Worm (Caenorhabditis elegans) whole organism, L4 larva: ENCODE data around the gene col-116.

Experiments
- D1046.2 ChIP-seq: fragments of 200-800 bp; sonication (Bioruptor generic); IDR thresholded peaks from 2 replicates; pipeline ENCODE4 v1.3.6; 2022; ENCODE audit warnings: missing genetic modification characterization, missing compliant biosample characterization
- F10B5.3 ChIP-seq: sonication (generic microtip); optimal IDR thresholded peaks from 2 replicates; lab custom pipeline; 2016; ENCODE audit warnings: mild to moderate bottlenecking, missing genetic modification characterization, missing compliant biosample characterization
- F26F4.8 ChIP-seq: fragments of 200-800 bp; sonication (Bioruptor generic); conservative IDR thresholded peaks from 2 replicates; pipeline ENCODE4 v1.3.6; 2022; ENCODE audit warnings: missing genetic modification characterization, missing compliant biosample characterization
- F44E2.7 ChIP-seq: fragments of 200-800 bp; sonication (Bioruptor generic); IDR thresholded peaks from 2 replicates; pipeline ENCODE4 v2.1.2; 2022; ENCODE audit warnings: missing genetic modification characterization, missing compliant biosample characterization
- T26A8.4 ChIP-seq: fragments of 200-800 bp; sonication (Bioruptor generic); IDR thresholded peaks from 2 replicates; pipeline ENCODE4 v1.3.6; 2022; ENCODE audit warnings: missing genetic modification characterization, missing compliant biosample characterization
- Y5F2A.4 ChIP-seq: fragments of 200-800 bp; sonication (Bioruptor generic); optimal IDR thresholded peaks from 2 replicates; lab custom pipeline; 2018; ENCODE audit warnings: mild to moderate bottlenecking, missing genetic modification characterization, missing compliant biosample characterization
- aha-1 ChIP-seq: fragments of 150-350 bp; peaks from one replicate; lab custom pipeline; 2014; ENCODE audit warnings: missing biosample characterization, missing genetic modification characterization
- ama-1 ChIP-seq: fragments of 150-350 bp; optimal IDR thresholded peaks from 2 replicates; lab custom pipeline; 2014; ENCODE audit warnings: inconsistent platforms, mixed read lengths
- arid-1 ChIP-seq: fragments of 200-800 bp; sonication (Bioruptor generic); conservative IDR thresholded peaks from 2 replicates; pipeline ENCODE4 v1.3.6; 2022; ENCODE audit warnings: missing genetic modification reagents, missing genetic modification characterization, missing compliant biosample characterization
- attf-4 ChIP-seq: sonication (generic microtip); optimal IDR thresholded peaks from 3 replicates; lab custom pipeline; 2017; ENCODE audit warnings: missing biosample characterization, missing genetic modification characterization
- ceh-32 ChIP-seq: sonication (generic microtip); optimal IDR thresholded peaks from 2 replicates; lab custom pipeline; 2016; ENCODE audit warnings: mild to moderate bottlenecking, missing genetic modification characterization, missing compliant biosample characterization; ENCODE audit not compliant: poor library complexity
- ceh-62 ChIP-seq: sonication (generic microtip); optimal IDR thresholded peaks from 2 replicates; lab custom pipeline; 2017; ENCODE audit warnings: missing biosample characterization, missing genetic modification characterization
- ces-1 ChIP-seq: fragments of 150-350 bp; sonication (generic microtip); optimal IDR thresholded peaks from 4 replicates; lab custom pipeline; 2014; ENCODE audit warnings: missing biosample characterization, missing genetic modification reagents, missing genetic modification characterization
- daf-16 ChIP-seq, 3 experiments: sonication (generic microtip); optimal IDR thresholded peaks; 2 replicates each; lab custom pipeline; 2016 to 2017; ENCODE audit warnings: missing genetic modification characterization in 3 of 3, missing genetic modification reagents in 3 of 3, mild to moderate bottlenecking in 2 of 3, missing compliant biosample characterization in 2 of 3, missing biosample characterization in 1 of 3, moderate library complexity in 1 of 3
- dpl-1 ChIP-seq: fragments of 150-350 bp; optimal IDR thresholded peaks from 2 replicates; lab custom pipeline; 2014; ENCODE audit warnings: missing biosample characterization, missing genetic modification reagents, missing genetic modification characterization
- duxl-1 ChIP-seq: sonication (generic microtip); optimal IDR thresholded peaks from 2 replicates; lab custom pipeline; 2016; ENCODE audit warnings: mild to moderate bottlenecking, missing genetic modification characterization, moderate library complexity, missing compliant biosample characterization; ENCODE audit not compliant: poor library complexity
- fkh-10 ChIP-seq: fragments of 150-350 bp; optimal IDR thresholded peaks from 2 replicates; lab custom pipeline; 2014; ENCODE audit warnings: missing biosample characterization, missing genetic modification reagents, missing genetic modification characterization
- fos-1 ChIP-seq: fragments of 150-350 bp; optimal IDR thresholded peaks from 2 replicates; lab custom pipeline; 2014; ENCODE audit warnings: missing biosample characterization, missing genetic modification characterization
- hif-1 ChIP-seq, 2 experiments: sonication (generic microtip); optimal IDR thresholded peaks; 2 replicates each; lab custom pipeline; 2016 to 2017; ENCODE audit warnings: missing compliant biosample characterization in 2 of 2, missing genetic modification characterization in 2 of 2, missing genetic modification reagents in 2 of 2, missing genotype in 2 of 2, mild to moderate bottlenecking in 1 of 2
- hlh-11 ChIP-seq: fragments of 200-800 bp; sonication (Bioruptor generic); optimal IDR thresholded peaks from 2 replicates; lab custom pipeline; 2018; ENCODE audit warnings: mild to moderate bottlenecking, missing genetic modification characterization, missing compliant biosample characterization
- hlh-30 ChIP-seq: sonication (generic microtip); optimal IDR thresholded peaks from 2 replicates; lab custom pipeline; 2017; ENCODE audit warnings: antibody characterized with exemption, mild to moderate bottlenecking, missing genetic modification characterization, missing compliant biosample characterization; ENCODE audit not compliant: insufficient read depth
- hmg-1.1 ChIP-seq: fragments of 200-800 bp; sonication (Bioruptor generic); IDR thresholded peaks from 2 replicates; pipeline ENCODE4 v1.3.6; 2022; ENCODE audit warnings: missing genetic modification reagents, missing genetic modification characterization, missing compliant biosample characterization
- jun-1 ChIP-seq: fragments of 150-350 bp; optimal IDR thresholded peaks from 2 replicates; lab custom pipeline; 2014; ENCODE audit warnings: missing biosample characterization, missing genetic modification reagents, missing genetic modification characterization
- lim-7 ChIP-seq: fragments of 200-800 bp; sonication (Bioruptor generic); IDR thresholded peaks from 2 replicates; pipeline ENCODE4 v1.3.6; 2022; ENCODE audit warnings: missing genetic modification characterization, missing compliant biosample characterization
- lin-13 ChIP-seq: fragments of 150-350 bp; optimal IDR thresholded peaks from 2 replicates; lab custom pipeline; 2014; ENCODE audit warnings: missing biosample characterization, missing genetic modification reagents, missing genetic modification characterization
- lin-29 ChIP-seq: fragments of 200-800 bp; sonication (Bioruptor generic); IDR thresholded peaks from 2 replicates; pipeline ENCODE4 v1.3.6; 2022; ENCODE audit warnings: missing genetic modification reagents, missing genetic modification characterization, missing compliant biosample characterization
- lin-39 ChIP-seq: fragments of 150-350 bp; optimal IDR thresholded peaks from 2 replicates; lab custom pipeline; 2014; ENCODE audit warnings: missing biosample characterization, missing genetic modification reagents, missing genetic modification characterization
- lir-3 ChIP-seq: sonication (generic microtip); optimal IDR thresholded peaks from 2 replicates; lab custom pipeline; 2016; ENCODE audit warnings: mild to moderate bottlenecking, missing genetic modification characterization, missing compliant biosample characterization
- madf-5 ChIP-seq, 2 experiments: fragments of 200-800 bp; sonication (Bioruptor generic); IDR thresholded peaks; 2 replicates each; pipeline ENCODE4 v1.3.6; 2022; ENCODE audit warnings: missing compliant biosample characterization in 2 of 2, missing genetic modification characterization in 2 of 2
- mxl-3 ChIP-seq: fragments of 200-800 bp; sonication (Bioruptor generic); optimal IDR thresholded peaks from 2 replicates; lab custom pipeline; 2018; ENCODE audit warnings: mild to moderate bottlenecking, missing genetic modification characterization, missing compliant biosample characterization
- nhr-102 ChIP-seq: sonication (generic microtip); optimal IDR thresholded peaks from 2 replicates; lab custom pipeline; 2016; ENCODE audit warnings: mild to moderate bottlenecking, missing genetic modification characterization, moderate library complexity, missing compliant biosample characterization
- nhr-11 ChIP-seq: fragments of 150-350 bp; optimal IDR thresholded peaks from 2 replicates; lab custom pipeline; 2014; ENCODE audit warnings: missing biosample characterization, missing genetic modification characterization
- nhr-237 ChIP-seq: sonication (generic microtip); optimal IDR thresholded peaks from 2 replicates; lab custom pipeline; 2017; ENCODE audit warnings: missing biosample characterization, missing genetic modification characterization
- nhr-28 ChIP-seq: fragments of 150-350 bp; optimal IDR thresholded peaks from 2 replicates; lab custom pipeline; 2014; ENCODE audit warnings: missing biosample characterization, missing genetic modification characterization
- nhr-41 ChIP-seq: fragments of 200-800 bp; sonication (Bioruptor generic); IDR thresholded peaks from 2 replicates; pipeline ENCODE4 v1.3.6; 2022; ENCODE audit warnings: missing genetic modification reagents, missing genetic modification characterization, missing compliant biosample characterization
- nhr-6 ChIP-seq: fragments of 150-350 bp; optimal IDR thresholded peaks from 2 replicates; lab custom pipeline; 2014; ENCODE audit warnings: missing biosample characterization, missing genetic modification characterization
- nhr-76 ChIP-seq: fragments of 150-350 bp; optimal IDR thresholded peaks from 2 replicates; lab custom pipeline; 2014; ENCODE audit warnings: missing biosample characterization, missing genetic modification characterization
- pha-4 ChIP-seq, 2 experiments: fragments of 150-350 bp in 1 of 2; fragments of 200-800 bp in 1 of 2; sonication (Bioruptor generic) in 1 of 2; IDR thresholded peaks in 1 of 2; optimal IDR thresholded peaks in 1 of 2; 2 replicates each; pipeline versions ENCODE4 v1.3.6 to Lab custom; 2014 to 2022; ENCODE audit warnings: missing genetic modification characterization in 2 of 2, missing genetic modification reagents in 2 of 2, missing biosample characterization in 1 of 2, missing compliant biosample characterization in 1 of 2
- pqm-1 ChIP-seq: sonication (generic microtip); optimal IDR thresholded peaks from 2 replicates; lab custom pipeline; 2017; ENCODE audit warnings: missing biosample characterization, missing genetic modification characterization
- sdz-12 ChIP-seq: fragments of 200-800 bp; sonication (Bioruptor generic); optimal IDR thresholded peaks from 2 replicates; lab custom pipeline; 2018; ENCODE audit warnings: mild to moderate bottlenecking, missing genetic modification characterization, missing compliant biosample characterization
- set-16 ChIP-seq: fragments of 200-800 bp; sonication (Bioruptor generic); IDR thresholded peaks from 2 replicates; pipeline ENCODE4 v1.3.6; 2022; ENCODE audit warnings: missing genetic modification reagents, missing genetic modification characterization, missing compliant biosample characterization
- skn-1 ChIP-seq: fragments of 150-350 bp; optimal IDR thresholded peaks from 2 replicates; lab custom pipeline; 2014; ENCODE audit warnings: missing biosample characterization, missing genetic modification characterization
- snpc-1.2 ChIP-seq: fragments of 200-800 bp; sonication (Bioruptor generic); IDR thresholded peaks from 2 replicates; pipeline ENCODE4 v1.3.6; 2022; ENCODE audit warnings: missing genetic modification reagents, missing genetic modification characterization, missing compliant biosample characterization
- tag-97 ChIP-seq: fragments of 200-800 bp; sonication (Bioruptor generic); IDR thresholded peaks from 2 replicates; pipeline ENCODE4 v1.3.6; 2022; ENCODE audit warnings: missing genetic modification characterization, missing compliant biosample characterization
- zag-1 ChIP-seq: fragments of 150-350 bp; optimal IDR thresholded peaks from 2 replicates; lab custom pipeline; 2014; ENCODE audit warnings: missing biosample characterization, missing genetic modification characterization
- zip-2 ChIP-seq: fragments of 150-350 bp; optimal IDR thresholded peaks from 2 replicates; lab custom pipeline; 2014; ENCODE audit warnings: missing biosample characterization, missing genetic modification characterization
- ztf-7 ChIP-seq: fragments of 150-350 bp; optimal IDR thresholded peaks from 2 replicates; lab custom pipeline; 2014; ENCODE audit warnings: missing biosample characterization, missing genetic modification characterization

Gene col-116

ce11 chrIV:8367887-8368286, 12.2 kb downstream of the col-116 start:
- TF ChIP-seq zag-1 (tag; lab: Kevin White, UChicago) (no peak), aha-1 (tag; lab: Kevin White, UChicago) (peak; percentile 93)

DNA sequence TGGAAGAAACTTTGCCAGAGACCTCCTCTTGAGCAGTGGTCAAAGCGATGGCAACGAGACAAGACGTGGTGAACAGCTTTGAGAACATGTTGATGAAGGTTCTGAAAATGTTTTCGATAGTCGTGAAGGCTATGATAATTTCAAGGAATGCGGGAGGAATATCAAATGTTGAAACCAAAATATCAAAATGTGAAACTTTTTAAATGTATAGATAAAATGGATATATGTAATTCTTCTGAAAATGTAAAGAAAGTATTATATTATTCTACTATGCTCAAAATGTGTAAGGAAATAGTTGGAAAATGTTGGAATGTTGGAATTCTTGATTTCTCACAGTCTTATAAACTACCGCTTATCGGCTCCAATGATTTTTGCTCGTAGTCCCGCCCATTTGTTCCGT, 13.4 kb downstream of the col-116 start, which contains the start of gene D2096.6:
TSS of gene D2096.6 (minus strand) at position 101 of the 400 bp plus-strand sequence.
- TF ChIP-seq F44E2.7 (GFP tag; lab: Robert Waterston, UW) (no peak), nhr-76 (tag; lab: Kevin White, UChicago) (no peak), D1046.2 (no peak), lir-3 (no peak), ceh-32 (tag; lab: Kevin White, UChicago) (no peak), fkh-10 (GFP tag; lab: Kevin White, UChicago) (no peak), snpc-1.2 (GFP tag; lab: Robert Waterston, UW) (no peak), sdz-12 (GFP tag; lab: Kevin White, UChicago) (no peak), daf-16 (GFP tag; optimal IDR thresholded peaks at IDR 0.05; lab: Kevin White, UChicago) (no peak), daf-16 (tag; optimal IDR thresholded peaks at IDR 0.05; lab: Kevin White, UChicago) (no peak), nhr-41 (GFP tag; lab: Robert Waterston, UW) (no peak)

DNA sequence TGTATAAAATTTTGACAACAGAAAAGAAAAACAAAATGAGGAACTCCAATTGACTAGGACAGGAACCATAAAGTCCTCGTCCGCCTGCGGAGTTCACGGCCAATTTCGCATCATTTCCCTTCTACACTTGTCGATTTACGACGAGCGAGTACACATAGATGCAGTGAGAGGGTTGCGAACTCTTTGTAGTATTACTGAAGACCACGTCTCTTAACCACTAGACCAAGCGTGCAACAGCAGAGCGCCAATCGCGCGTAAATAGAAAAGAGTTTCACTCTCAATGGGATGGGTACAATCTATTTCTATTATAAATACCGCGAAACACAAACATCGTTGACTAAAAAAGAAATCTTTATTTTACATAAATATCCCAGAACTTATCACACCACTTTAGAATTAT, 19.7 kb downstream of the col-116 start:
- TF ChIP-seq F26F4.8 (GFP tag; lab: Robert Waterston, UW) (peak; percentile 60; the same call in 1 of the 2 replicates), set-16 (no peak), mxl-3 (peak; percentile 45), skn-1 (tag; lab: Kevin White, UChicago) (no peak), hmg-1.1 (GFP tag; lab: Robert Waterston, UW) (peak; percentile 88), tag-97 (GFP tag; lab: Robert Waterston, UW) (no peak), nhr-28 (tag; lab: Kevin White, UChicago) (peak; percentile 65), T26A8.4 (GFP tag; lab: Robert Waterston, UW) (no peak; the same call in none of the 2 replicates), lir-3 (peak; percentile 29), nhr-11 (tag; lab: Kevin White, UChicago) (peak; percentile 57), lin-13 (GFP tag; lab: Kevin White, UChicago) (peak; percentile 71), hlh-11 (tag; lab: Kevin White, UChicago) (peak; percentile 67), pqm-1 (tag; lab: Kevin White, UChicago) (peak; percentile 60), attf-4 (tag; lab: Kevin White, UChicago) (no peak), lin-39 (tag; lab: Kevin White, UChicago) (no peak), duxl-1 (peak; percentile 65), ama-1 (peak; percentile 60), madf-5 (GFP tag; IDR thresholded peaks at IDR 0.05; lab: Robert Waterston, UW) (peak; percentile 78 to 86; a peak in 3 of 4 replicates), nhr-237 (tag; lab: Kevin White, UChicago) (no peak), aha-1 (tag; lab: Kevin White, UChicago) (peak; percentile 96), hlh-30 (tag; lab: Kevin White, UChicago) (peak; percentile 64), Y5F2A.4 (GFP tag; lab: Kevin White, UChicago) (peak; percentile 62), dpl-1 (GFP tag; lab: Kevin White, UChicago) (peak; percentile 46), nhr-6 (tag; lab: Kevin White, UChicago) (peak; percentile 14), hif-1 (tag; optimal IDR thresholded peaks at IDR 0.05; lab: Kevin White, UChicago) (peak in 1 of 2 experiments; percentile 62), snpc-1.2 (GFP tag; lab: Robert Waterston, UW) (peak; percentile 85), arid-1 (GFP tag; lab: Robert Waterston, UW) (peak; percentile 82), ztf-7 (tag; lab: Kevin White, UChicago) (peak; percentile 57), F10B5.3 (tag; lab: Kevin White, UChicago) (no peak), pha-4 (GFP tag; IDR thresholded peaks at IDR 0.05; lab: Robert Waterston, UW) (peak; percentile 89), pha-4 (tag; optimal IDR thresholded peaks at IDR 0.05; lab: Kevin White, UChicago) (peak; percentile 61), nhr-102 (peak; percentile 61), fos-1 (tag; lab: Kevin White, UChicago) (no peak), zip-2 (tag; lab: Kevin White, UChicago) (peak; percentile 13), ceh-62 (tag; lab: Kevin White, UChicago) (no peak), lim-7 (peak; percentile 76), lin-29 (GFP tag; lab: Robert Waterston, UW) (no peak), jun-1 (peak; percentile 50), ces-1 (no peak)
